Worm (Caenorhabditis elegans) whole organism, late embryonic: ENCODE data around the gene lip-1.

Experiments used
- F13H6.1 ChIP-seq: sonication (generic microtip); optimal IDR thresholded peaks from 2 replicates; lab custom pipeline; 2016; ENCODE audit warnings: missing genetic modification characterization, missing compliant biosample characterization
- ceh-14 ChIP-seq: sonication (generic microtip); optimal IDR thresholded peaks from 2 replicates; lab custom pipeline; 2016; ENCODE audit warnings: missing genotype, missing genetic modification characterization, missing compliant biosample characterization
- che-1 ChIP-seq: sonication (generic microtip); optimal IDR thresholded peaks from 2 replicates; lab custom pipeline; 2016; ENCODE audit warnings: mild to moderate bottlenecking, missing genetic modification characterization, missing compliant biosample characterization
- dmd-4 ChIP-seq: sonication (generic microtip); optimal IDR thresholded peaks from 2 replicates; lab custom pipeline; 2016; ENCODE audit warnings: borderline replicate concordance, missing genetic modification characterization, missing compliant biosample characterization
- dve-1 ChIP-seq: sonication (generic microtip); optimal IDR thresholded peaks from 2 replicates; lab custom pipeline; 2017; ENCODE audit warnings: antibody characterized with exemption, mild to moderate bottlenecking, missing genetic modification characterization, missing compliant biosample characterization
- fkh-10 ChIP-seq: fragments of 150-350 bp; optimal IDR thresholded peaks from 2 replicates; lab custom pipeline; 2014; ENCODE audit warnings: missing biosample characterization, missing genetic modification reagents, missing genetic modification characterization
- hlh-13 ChIP-seq: fragments of 200-800 bp; sonication (Bioruptor generic); optimal IDR thresholded peaks from 2 replicates; lab custom pipeline; 2018; ENCODE audit warnings: mild to moderate bottlenecking, missing genetic modification characterization, missing compliant biosample characterization
- hlh-15 ChIP-seq: sonication (generic microtip); optimal IDR thresholded peaks from 2 replicates; lab custom pipeline; 2016; ENCODE audit warnings: missing genetic modification characterization, missing compliant biosample characterization
- nhr-232 ChIP-seq: sonication (generic microtip); optimal IDR thresholded peaks from 2 replicates; lab custom pipeline; 2016; ENCODE audit warnings: missing genetic modification characterization, missing compliant biosample characterization
- odd-2 ChIP-seq: sonication (generic microtip); optimal IDR thresholded peaks from 2 replicates; lab custom pipeline; 2017; ENCODE audit warnings: antibody characterized with exemption, mild to moderate bottlenecking, missing genetic modification characterization, missing compliant biosample characterization
- pha-4 ChIP-seq: fragments of 150-350 bp; optimal IDR thresholded peaks from 2 replicates; lab custom pipeline; 2018; ENCODE audit warnings: missing biosample characterization, missing genetic modification reagents, missing genetic modification characterization
- tbx-2 ChIP-seq: sonication (generic microtip); optimal IDR thresholded peaks from 2 replicates; lab custom pipeline; 2016; ENCODE audit warnings: missing genetic modification characterization, missing compliant biosample characterization

DNA sequence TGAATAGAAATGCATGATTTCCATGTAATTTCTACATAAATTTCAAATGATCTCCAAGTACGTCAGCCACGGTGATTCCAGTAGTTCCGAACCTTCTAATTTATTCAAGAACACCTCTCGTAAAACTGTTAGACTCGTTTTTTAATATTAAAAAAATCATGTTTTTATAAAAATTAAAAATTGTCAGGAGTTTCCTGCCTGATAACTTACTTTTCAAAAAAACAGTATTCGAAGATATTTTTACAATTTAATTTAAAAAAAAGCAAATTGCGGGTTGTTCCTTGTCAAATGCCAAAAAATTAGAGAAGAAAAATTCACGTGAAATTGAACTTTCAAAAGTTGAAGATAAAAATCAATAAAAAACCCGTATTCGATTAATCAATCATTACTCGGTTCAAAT, 47.2 kb upstream of the lip-1 start, which contains the start of the genes C17H12.3 and C17H12.12:
- TF ChIP-seq che-1 (tag; lab: Kevin White, UChicago) (no peak), tbx-2 (no peak), dve-1 (tag; lab: Kevin White, UChicago) (no peak), dmd-4 (tag; lab: Kevin White, UChicago) (no peak), nhr-232 (tag; lab: Kevin White, UChicago) (no peak), hlh-13 (GFP tag; lab: Kevin White, UChicago) (no peak), pha-4 (no peak), fkh-10 (no peak), ceh-14 (tag; lab: Kevin White, UChicago) (no peak), F13H6.1 (tag; lab: Kevin White, UChicago) (no peak), hlh-15 (tag; lab: Kevin White, UChicago) (no peak), odd-2 (tag; lab: Kevin White, UChicago) (no peak)
